Worm (Caenorhabditis elegans) whole organism, L1 larva: ENCODE results near the gene irld-50.
A peak's percentile ranks its signal among the peaks of the same experiment; 100 is the strongest.

Source experiments
- C16A3.4 ChIP-seq: fragments of 150-350 bp; optimal IDR thresholded peaks from 2 replicates; lab custom pipeline; 2014; ENCODE audit warnings: missing biosample characterization, missing genetic modification characterization
- C34B4.2 ChIP-seq: sonication (generic microtip); optimal IDR thresholded peaks from 2 replicates; lab custom pipeline; 2017; ENCODE audit warnings: mild to moderate bottlenecking, missing genetic modification characterization, missing compliant biosample characterization
- Y116A8C.19 ChIP-seq: sonication (generic microtip); optimal IDR thresholded peaks from 2 replicates; lab custom pipeline; 2016; ENCODE audit warnings: missing compliant biosample characterization, missing genetic modification characterization, borderline replicate concordance
- alr-1 ChIP-seq: fragments of 200-800 bp; sonication (Bioruptor generic); optimal IDR thresholded peaks from 2 replicates; lab custom pipeline; 2018; ENCODE audit warnings: borderline replicate concordance, mild to moderate bottlenecking, missing genetic modification characterization, missing compliant biosample characterization
- ama-1 ChIP-seq: fragments of 150-350 bp; optimal IDR thresholded peaks from 2 replicates; lab custom pipeline; 2014
- blmp-1 ChIP-seq: fragments of 150-350 bp; optimal IDR thresholded peaks from 2 replicates; lab custom pipeline; 2014; ENCODE audit warnings: missing biosample characterization, missing genetic modification characterization
- ceh-82 ChIP-seq, 3 experiments: fragments of 150-350 bp in 1 of 3; sonication (generic microtip) in 2 of 3; optimal IDR thresholded peaks; 2 replicates each; lab custom pipeline; 2014 to 2017; ENCODE audit warnings: missing biosample characterization in 3 of 3, missing genetic modification characterization in 3 of 3
- efl-1 ChIP-seq, 4 experiments: fragments of 150-350 bp; optimal IDR thresholded peaks in 3 of 4; peaks in 1 of 4; 1 replicate in 1 of 4; 2 replicates in 3 of 4; lab custom pipeline; 2014; ENCODE audit warnings: missing biosample characterization in 2 of 4, missing genetic modification characterization in 2 of 4, missing genetic modification reagents in 2 of 4
- egl-13 ChIP-seq: sonication (generic microtip); optimal IDR thresholded peaks from 2 replicates; lab custom pipeline; 2016; ENCODE audit warnings: missing genotype, missing genetic modification reagents, missing genetic modification characterization, missing compliant biosample characterization
- elt-2 ChIP-seq: sonication (generic microtip); optimal IDR thresholded peaks from 2 replicates; lab custom pipeline; 2016; ENCODE audit warnings: missing genetic modification characterization, mild to moderate bottlenecking, inconsistent platforms, missing compliant biosample characterization, missing genetic modification reagents
- elt-3 ChIP-seq, 6 experiments: fragments of 150-350 bp in 1 of 6; sonication (generic microtip); optimal IDR thresholded peaks; 2 replicates each; lab custom pipeline; 2017 to 2018; ENCODE audit warnings: missing biosample characterization in 6 of 6, missing genetic modification characterization in 6 of 6, inconsistent platforms in 1 of 6
- fkh-8 ChIP-seq: sonication (generic microtip); optimal IDR thresholded peaks from 2 replicates; lab custom pipeline; 2016; ENCODE audit warnings: mild to moderate bottlenecking, missing genetic modification characterization, missing compliant biosample characterization
- grh-1 ChIP-seq: fragments of 200-800 bp; sonication (Bioruptor generic); IDR thresholded peaks from 2 replicates; pipeline ENCODE4 v1.3.6; 2022; ENCODE audit warnings: missing genetic modification reagents, missing genetic modification characterization, missing compliant biosample characterization
- hlh-4 ChIP-seq: sonication (generic microtip); optimal IDR thresholded peaks from 2 replicates; lab custom pipeline; 2016; ENCODE audit warnings: mild to moderate bottlenecking, missing genetic modification characterization, missing compliant biosample characterization
- isw-1 ChIP-seq: fragments of 200-800 bp; sonication (Bioruptor generic); IDR thresholded peaks from 2 replicates; pipeline ENCODE4 v1.3.6; 2022; ENCODE audit warnings: missing genetic modification characterization, missing compliant biosample characterization
- lin-14 ChIP-seq: fragments of 200-800 bp; sonication (Bioruptor generic); optimal IDR thresholded peaks from 2 replicates; lab custom pipeline; 2018; ENCODE audit warnings: mild to moderate bottlenecking, missing genetic modification characterization, moderate library complexity, missing compliant biosample characterization
- lin-35 ChIP-seq, 2 experiments: fragments of 150-350 bp; optimal IDR thresholded peaks; 2 replicates each; lab custom pipeline; 2014; ENCODE audit warnings: missing biosample characterization in 2 of 2, missing genetic modification characterization in 2 of 2, missing genetic modification reagents in 2 of 2
- lsy-2 ChIP-seq, 2 experiments: fragments of 150-350 bp; optimal IDR thresholded peaks; 2 replicates each; lab custom pipeline; 2014; ENCODE audit warnings: missing biosample characterization in 2 of 2, missing genetic modification characterization in 2 of 2
- mdl-1 ChIP-seq, 2 experiments: fragments of 150-350 bp; optimal IDR thresholded peaks; 2 replicates each; lab custom pipeline; 2014 to 2017; ENCODE audit warnings: missing biosample characterization in 2 of 2, missing genetic modification characterization in 2 of 2, inconsistent platforms in 1 of 2
- mep-1 ChIP-seq: fragments of 150-350 bp; optimal IDR thresholded peaks from 2 replicates; lab custom pipeline; 2014; ENCODE audit warnings: missing biosample characterization, missing genetic modification characterization
- nhr-20 ChIP-seq: sonication (generic microtip); optimal IDR thresholded peaks from 2 replicates; lab custom pipeline; 2016; ENCODE audit warnings: mild to moderate bottlenecking, missing genetic modification characterization, missing compliant biosample characterization
- nhr-28 ChIP-seq: fragments of 150-350 bp; optimal IDR thresholded peaks from 2 replicates; lab custom pipeline; 2014; ENCODE audit warnings: missing biosample characterization, missing genetic modification characterization
- nhr-47 ChIP-seq: sonication (generic microtip); optimal IDR thresholded peaks from 2 replicates; lab custom pipeline; 2016; ENCODE audit warnings: mild to moderate bottlenecking, missing genetic modification characterization, moderate library complexity, missing compliant biosample characterization
- nhr-71 ChIP-seq: sonication (generic microtip); optimal IDR thresholded peaks from 2 replicates; lab custom pipeline; 2016; ENCODE audit warnings: mild to moderate bottlenecking, missing genetic modification characterization, moderate library complexity, missing compliant biosample characterization
- nhr-76 ChIP-seq: sonication (generic microtip); optimal IDR thresholded peaks from 2 replicates; lab custom pipeline; 2017; ENCODE audit warnings: missing biosample characterization, missing genetic modification characterization
- nhr-85 ChIP-seq: sonication (generic microtip); peaks from one replicate; lab custom pipeline; 2016; ENCODE audit warnings: missing genetic modification characterization, inconsistent platforms, missing compliant biosample characterization
- pqm-1 ChIP-seq: sonication (generic microtip); optimal IDR thresholded peaks from 3 replicates; lab custom pipeline; 2017; ENCODE audit warnings: missing biosample characterization, missing genetic modification characterization
- skn-1 ChIP-seq: fragments of 150-350 bp; optimal IDR thresholded peaks from 2 replicates; lab custom pipeline; 2014; ENCODE audit warnings: missing biosample characterization, missing genetic modification characterization
- snpc-4 ChIP-seq: fragments of 150-350 bp; optimal IDR thresholded peaks from 2 replicates; lab custom pipeline; 2014; ENCODE audit warnings: missing biosample characterization, missing genetic modification characterization
- snu-23 ChIP-seq: sonication (generic microtip); optimal IDR thresholded peaks from 2 replicates; lab custom pipeline; 2016; ENCODE audit warnings: missing genetic modification characterization, missing compliant biosample characterization
- sup-37 ChIP-seq: fragments of 200-800 bp; sonication (Bioruptor generic); optimal IDR thresholded peaks from 2 replicates; lab custom pipeline; 2018; ENCODE audit warnings: mild to moderate bottlenecking, missing genetic modification characterization, missing compliant biosample characterization
- swsn-7 ChIP-seq: sonication (generic microtip); optimal IDR thresholded peaks from 2 replicates; lab custom pipeline; 2016; ENCODE audit warnings: missing genetic modification characterization, missing compliant biosample characterization
- tbx-2 ChIP-seq: sonication (generic microtip); optimal IDR thresholded peaks from 2 replicates; lab custom pipeline; 2016; ENCODE audit warnings: missing genetic modification characterization, missing compliant biosample characterization
- tlp-1 ChIP-seq: fragments of 150-350 bp; optimal IDR thresholded peaks from 2 replicates; lab custom pipeline; 2014; ENCODE audit warnings: missing biosample characterization, missing genetic modification characterization
- unc-86 ChIP-seq: sonication (generic microtip); optimal IDR thresholded peaks from 2 replicates; lab custom pipeline; 2016; ENCODE audit warnings: missing genetic modification characterization, missing compliant biosample characterization
- unc-98 ChIP-seq: fragments of 200-800 bp; sonication (Bioruptor generic); IDR thresholded peaks from 2 replicates; pipeline ENCODE4 v1.3.6; 2022; ENCODE audit warnings: missing genetic modification characterization, missing compliant biosample characterization
- xbp-1 ChIP-seq: sonication (generic microtip); optimal IDR thresholded peaks from 2 replicates; lab custom pipeline; 2016; ENCODE audit warnings: missing genetic modification characterization, missing compliant biosample characterization
- ztf-11 ChIP-seq, 2 experiments: sonication (generic microtip); optimal IDR thresholded peaks; 2 replicates each; lab custom pipeline; 2016 to 2017; ENCODE audit warnings: missing genetic modification characterization in 2 of 2, missing biosample characterization in 1 of 2, missing compliant biosample characterization in 1 of 2

The irld-50 gene

DNA sequence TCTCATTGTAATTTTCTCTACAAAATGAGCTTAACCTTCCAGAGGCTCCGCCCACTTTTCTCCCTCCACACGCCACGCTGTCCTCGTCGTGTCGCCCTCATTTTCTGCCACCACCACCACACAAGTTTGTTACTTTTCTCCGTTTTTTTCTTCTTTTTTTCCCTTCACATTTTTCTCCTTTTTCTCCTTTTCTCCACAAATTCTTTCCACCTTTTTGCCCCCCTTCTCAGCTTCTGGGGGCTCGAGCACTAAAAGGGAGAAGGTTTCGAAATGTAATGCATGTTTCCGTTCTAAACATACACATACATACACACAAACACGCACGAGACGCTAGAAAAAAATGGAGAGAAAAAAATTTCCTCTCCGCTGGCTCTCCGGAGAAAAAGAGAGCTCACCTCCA, 32.7 kb upstream of the irld-50 start, which contains the start of gene nhr-88:
TSS of gene nhr-88 (plus strand) at position 43 of the 400 bp plus-strand sequence.
- TF ChIP-seq isw-1 (GFP tag; lab: Robert Waterston, UW) (peak; percentile 23; the same call in 1 of the 2 replicates), fkh-8 (peak; percentile 60), xbp-1 (peak; percentile 12), mdl-1 (tag; optimal IDR thresholded peaks at IDR 0.05; lab: Kevin White, UChicago) (no peak), nhr-71 (tag; lab: Kevin White, UChicago) (peak; percentile 41), lsy-2 (tag; optimal IDR thresholded peaks at IDR 0.05; lab: Kevin White, UChicago) (peak in 1 of 2 experiments; percentile 42), swsn-7 (peak; percentile 9), ztf-11 (tag; optimal IDR thresholded peaks at IDR 0.05; lab: Kevin White, UChicago) (no peak), Y116A8C.19 (tag; lab: Kevin White, UChicago) (no peak), ama-1 (lab: Kevin White, UChicago) (no peak), efl-1 (optimal IDR thresholded peaks at IDR 0.05; lab: Kevin White, UChicago) (peak in 1 of 2 experiments; percentile 10), efl-1 (GFP tag; optimal IDR thresholded peaks at IDR 0.05 in 1 of 2; lab: Kevin White, UChicago) (peak in 1 of 2 experiments; percentile 54), nhr-47 (tag; lab: Kevin White, UChicago) (peak; percentile 36), mep-1 (tag; lab: Kevin White, UChicago) (no peak), snu-23 (GFP tag; lab: Kevin White, UChicago) (peak; percentile 23), ceh-82 (tag; optimal IDR thresholded peaks at IDR 0.05; lab: Kevin White, UChicago) (peak in 1 of 3 experiments; percentile 48), unc-86 (tag; lab: Kevin White, UChicago) (peak; percentile 32), C34B4.2 (tag; lab: Kevin White, UChicago) (no peak), tbx-2 (peak; percentile 20), lin-14 (peak; percentile 79), egl-13 (peak; percentile 38)

DNA sequence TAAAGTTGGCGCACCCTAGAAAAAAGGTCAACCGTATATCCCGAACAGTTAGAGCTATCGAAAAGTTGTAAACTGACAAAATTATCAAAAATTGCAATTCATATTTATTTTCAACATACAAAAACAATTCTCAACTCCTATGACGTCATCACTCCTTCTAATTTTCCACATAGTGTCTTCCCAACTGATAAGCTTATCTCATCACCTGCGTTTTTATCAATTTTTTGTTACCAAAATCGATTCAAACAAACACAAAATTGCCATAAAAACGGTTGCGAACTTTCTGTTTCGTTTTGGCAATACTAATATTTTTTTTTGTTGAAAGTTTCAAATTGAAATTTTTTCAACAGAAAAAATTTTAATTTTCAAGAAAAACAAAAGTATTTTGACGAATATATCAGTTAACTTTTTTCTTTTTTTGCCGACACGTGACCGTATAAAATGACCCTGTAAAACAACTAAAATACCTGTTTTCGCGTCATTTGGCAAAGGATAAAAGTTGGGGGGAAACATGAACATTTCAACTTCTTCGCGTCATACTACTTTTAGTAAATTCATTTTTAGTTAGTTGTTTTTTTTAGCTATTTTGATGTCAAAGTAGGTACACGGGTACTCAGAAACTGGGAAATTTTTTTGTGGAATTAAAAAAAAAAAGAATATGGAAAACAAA, 31.8 kb upstream of the irld-50 start:
- peak in 1 of 2 experiments; percentile 16 for TF ChIP-seq lsy-2 (tag; optimal IDR thresholded peaks at IDR 0.05; lab: Kevin White, UChicago)
- TF ChIP-seq ama-1 (lab: Kevin White, UChicago) = no peak
- TF ChIP-seq lin-14 = peak; percentile 48
- TF ChIP-seq unc-98 = no peak
- TF ChIP-seq mep-1 (tag; lab: Kevin White, UChicago) = peak; percentile 14
- peak; percentile 14 for TF ChIP-seq nhr-20 (tag; lab: Kevin White, UChicago)
- no peak for TF ChIP-seq nhr-28
- peak; percentile 83 for TF ChIP-seq grh-1 (GFP tag; lab: Robert Waterston, UW)
- TF ChIP-seq alr-1 (tag; lab: Kevin White, UChicago) = no peak
- peak; percentile 51 for TF ChIP-seq tlp-1 (tag; lab: Kevin White, UChicago)
- TF ChIP-seq pqm-1 (tag; lab: Kevin White, UChicago) = peak; percentile 14
- no peak for TF ChIP-seq snpc-4 (tag; lab: Kevin White, UChicago)
- peak; percentile 30 for TF ChIP-seq skn-1 (tag; lab: Kevin White, UChicago)
- peak; percentile 43 for TF ChIP-seq snu-23 (GFP tag; lab: Kevin White, UChicago)
- peak in 2 of 6 experiments; percentile 25 to 42 for TF ChIP-seq elt-3 (tag; optimal IDR thresholded peaks at IDR 0.05; lab: Kevin White, UChicago)
- peak in 1 of 2 experiments; percentile 23 for TF ChIP-seq mdl-1 (tag; optimal IDR thresholded peaks at IDR 0.05; lab: Kevin White, UChicago)
- no peak for TF ChIP-seq nhr-47 (tag; lab: Kevin White, UChicago)
- TF ChIP-seq elt-2 = peak; percentile 91
- peak in 1 of 2 experiments; percentile 8 for TF ChIP-seq efl-1 (optimal IDR thresholded peaks at IDR 0.05; lab: Kevin White, UChicago)
- TF ChIP-seq efl-1 (GFP tag; optimal IDR thresholded peaks at IDR 0.05 in 1 of 2; lab: Kevin White, UChicago) = peak in 1 of 2 experiments; percentile 1
- TF ChIP-seq ztf-11 (tag; optimal IDR thresholded peaks at IDR 0.05; lab: Kevin White, UChicago) = no peak
- no peak for TF ChIP-seq nhr-76 (tag; lab: Kevin White, UChicago)
- peak in 1 of 2 experiments; percentile 38 for TF ChIP-seq lin-35 (GFP tag; optimal IDR thresholded peaks at IDR 0.05; lab: Kevin White, UChicago)
- TF ChIP-seq sup-37 (GFP tag; lab: Kevin White, UChicago) = no peak
- TF ChIP-seq C16A3.4 (tag; lab: Kevin White, UChicago) = no peak
- TF ChIP-seq nhr-71 (tag; lab: Kevin White, UChicago) = no peak
- peak; percentile 87 for TF ChIP-seq nhr-85 (tag; lab: Kevin White, UChicago)
- TF ChIP-seq hlh-4 (tag; lab: Kevin White, UChicago) = no peak
- peak; percentile 49 for TF ChIP-seq blmp-1
